Worm (Caenorhabditis elegans) whole organism, L3 larva: ENCODE data around the gene K10D11.7.

Experiments used
- R02D3.7 ChIP-seq: fragments of 150-350 bp; optimal IDR thresholded peaks from 2 replicates; lab custom pipeline; 2014; ENCODE audit warnings: missing biosample characterization, missing genetic modification characterization
- ZK546.5 ChIP-seq: sonication (generic microtip); optimal IDR thresholded peaks from 2 replicates; lab custom pipeline; 2017; ENCODE audit warnings: missing biosample characterization, missing genetic modification characterization
- ceh-82 ChIP-seq: fragments of 150-350 bp; optimal IDR thresholded peaks from 2 replicates; lab custom pipeline; 2014; ENCODE audit warnings: missing biosample characterization, missing genetic modification characterization
- fkh-10 ChIP-seq: sonication (generic microtip); optimal IDR thresholded peaks from 2 replicates; lab custom pipeline; 2017; ENCODE audit warnings: missing biosample characterization, missing genetic modification reagents, missing genetic modification characterization
- nfya-1 ChIP-seq: sonication (generic microtip); optimal IDR thresholded peaks from 2 replicates; lab custom pipeline; 2017; ENCODE audit warnings: missing genetic modification characterization, mild to moderate bottlenecking, missing compliant biosample characterization, antibody characterized with exemption, moderate library complexity; ENCODE audit not compliant: insufficient read depth
- nhr-11 ChIP-seq: fragments of 150-350 bp; optimal IDR thresholded peaks from 2 replicates; lab custom pipeline; 2014; ENCODE audit warnings: missing biosample characterization, missing genetic modification characterization
- nhr-23 ChIP-seq: fragments of 150-350 bp; optimal IDR thresholded peaks from 2 replicates; lab custom pipeline; 2014; ENCODE audit warnings: missing biosample characterization, missing genetic modification reagents, missing genetic modification characterization
- nhr-25 ChIP-seq: sonication (generic microtip); optimal IDR thresholded peaks from 2 replicates; lab custom pipeline; 2017; ENCODE audit warnings: missing biosample characterization, missing genetic modification characterization
- pqm-1 ChIP-seq: fragments of 150-350 bp; optimal IDR thresholded peaks from 2 replicates; lab custom pipeline; 2017; ENCODE audit warnings: missing biosample characterization, missing genetic modification characterization, inconsistent platforms
- unc-39 ChIP-seq: sonication (generic microtip); optimal IDR thresholded peaks from 4 replicates; lab custom pipeline; 2017; ENCODE audit warnings: missing biosample characterization, missing genetic modification characterization
- ztf-11 ChIP-seq: fragments of 150-350 bp; optimal IDR thresholded peaks from 2 replicates; lab custom pipeline; 2014; ENCODE audit warnings: missing biosample characterization, missing genetic modification characterization
- ztf-4 ChIP-seq: fragments of 150-350 bp; optimal IDR thresholded peaks from 2 replicates; lab custom pipeline; 2014; ENCODE audit warnings: missing biosample characterization, missing genetic modification characterization

- TF ChIP-seq pqm-1 (tag; lab: Kevin White, UChicago), result no peak
- TF ChIP-seq ZK546.5 (tag; lab: Kevin White, UChicago), result no peak
- no peak for TF ChIP-seq nhr-11 (tag; lab: Kevin White, UChicago)
- no peak for TF ChIP-seq ztf-11 (tag; lab: Kevin White, UChicago)
- TF ChIP-seq fkh-10 (GFP tag; lab: Kevin White, UChicago), result no peak
- no peak for TF ChIP-seq R02D3.7 (tag; lab: Kevin White, UChicago)
- TF ChIP-seq ceh-82 (tag; lab: Kevin White, UChicago), result no peak
- no peak for TF ChIP-seq unc-39 (tag; lab: Kevin White, UChicago)
- TF ChIP-seq nhr-23, result no peak
- TF ChIP-seq nfya-1 (tag; lab: Kevin White, UChicago), result no peak
- no peak for TF ChIP-seq nhr-25 (tag; lab: Kevin White, UChicago)
- no peak for TF ChIP-seq ztf-4 (tag; lab: Kevin White, UChicago)
These were observed 19.8 kb downstream of the K10D11.7 start, which contains the start of gene dod-17 for ce11 chrIV:12975981-12976380.
